Worm (Caenorhabditis elegans) whole organism, L4 larva: ENCODE data around the gene ins-19.

Experiments
- ama-1 ChIP-seq: fragments of 150-350 bp; optimal IDR thresholded peaks from 2 replicates; lab custom pipeline; 2014; ENCODE audit warnings: inconsistent platforms, mixed read lengths
- ceh-20 ChIP-seq: fragments of 200-800 bp; sonication (Bioruptor generic); IDR thresholded peaks from 2 replicates; pipeline ENCODE4 v1.3.6; 2022; ENCODE audit warnings: missing genetic modification reagents, missing genetic modification characterization, missing compliant biosample characterization
- daf-12 ChIP-seq: fragments of 150-350 bp; optimal IDR thresholded peaks from 2 replicates; lab custom pipeline; 2014; ENCODE audit warnings: missing biosample characterization, missing genetic modification reagents, missing genetic modification characterization
- fos-1 ChIP-seq: fragments of 150-350 bp; optimal IDR thresholded peaks from 2 replicates; lab custom pipeline; 2014; ENCODE audit warnings: missing biosample characterization, missing genetic modification characterization
- nhr-237 ChIP-seq: sonication (generic microtip); optimal IDR thresholded peaks from 2 replicates; lab custom pipeline; 2017; ENCODE audit warnings: missing biosample characterization, missing genetic modification characterization
- snpc-1.2 ChIP-seq: fragments of 200-800 bp; sonication (Bioruptor generic); IDR thresholded peaks from 2 replicates; pipeline ENCODE4 v1.3.6; 2022; ENCODE audit warnings: missing genetic modification reagents, missing genetic modification characterization, missing compliant biosample characterization
- snpc-4 ChIP-seq: fragments of 150-350 bp; optimal IDR thresholded peaks from 2 replicates; lab custom pipeline; 2014; ENCODE audit warnings: missing biosample characterization, missing genetic modification characterization
- tag-97 ChIP-seq: fragments of 200-800 bp; sonication (Bioruptor generic); IDR thresholded peaks from 2 replicates; pipeline ENCODE4 v1.3.6; 2022; ENCODE audit warnings: missing genetic modification characterization, missing compliant biosample characterization
- unc-62 ChIP-seq, 3 experiments: fragments of 150-350 bp in 1 of 3; sonication (generic microtip); optimal IDR thresholded peaks in 2 of 3; peaks in 1 of 3; 1 replicate in 1 of 3; 2 replicates in 2 of 3; lab custom pipeline; 2014 to 2017; ENCODE audit warnings: missing biosample characterization in 3 of 3, missing genetic modification characterization in 3 of 3, missing genetic modification reagents in 3 of 3, missing genotype in 1 of 3
- vab-7 ChIP-seq: fragments of 200-800 bp; sonication (Bioruptor generic); IDR thresholded peaks from 2 replicates; pipeline ENCODE4 v1.3.6; 2022; ENCODE audit warnings: missing genetic modification reagents, missing genetic modification characterization, missing compliant biosample characterization
- zag-1 ChIP-seq: fragments of 150-350 bp; optimal IDR thresholded peaks from 2 replicates; lab custom pipeline; 2014; ENCODE audit warnings: missing biosample characterization, missing genetic modification characterization

DNA sequence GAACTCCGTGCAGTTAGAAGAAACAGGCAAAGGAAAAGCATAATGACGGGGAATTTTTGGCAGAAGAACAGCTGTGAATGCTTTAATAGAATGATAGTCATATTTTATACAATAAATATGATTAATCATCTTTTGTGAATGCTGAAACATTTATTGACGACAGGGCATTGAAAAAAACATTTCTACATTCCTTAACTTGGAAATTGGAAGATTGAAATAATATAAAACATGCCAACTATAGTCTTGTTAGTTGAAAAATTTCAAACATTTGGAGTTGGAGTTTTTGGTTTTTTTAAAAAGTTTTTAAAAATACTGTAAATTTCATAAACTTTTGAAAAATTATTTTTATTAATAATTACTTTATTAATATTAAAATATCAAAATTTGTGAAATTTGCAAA lies 29.4 kb downstream of the ins-19 start, which contains the start of gene Y25C1A.14:
- TF ChIP-seq fos-1 (tag; lab: Kevin White, UChicago) (no peak), vab-7 (GFP tag; lab: Robert Waterston, UW) (no peak), snpc-4 (tag; lab: Kevin White, UChicago) (no peak), ceh-20 (GFP tag; lab: Robert Waterston, UW) (no peak), snpc-1.2 (GFP tag; lab: Robert Waterston, UW) (no peak), ama-1 (lab: Kevin White, UChicago) (no peak), unc-62 (GFP tag; optimal IDR thresholded peaks at IDR 0.05 in 1 of 2; lab: Kevin White, UChicago) (no peak), unc-62 (tag; optimal IDR thresholded peaks at IDR 0.05; lab: Kevin White, UChicago) (no peak), zag-1 (tag; lab: Kevin White, UChicago) (no peak), tag-97 (GFP tag; lab: Robert Waterston, UW) (no peak), nhr-237 (tag; lab: Kevin White, UChicago) (no peak), daf-12 (no peak)
